Fruit fly (Drosophila melanogaster) whole organism, pupa: ENCODE measurements around the gene CkIIalpha-i3.

Experiments used
- CG12605 ChIP-seq: fragments of 200-800 bp; sonication (Bioruptor generic); IDR thresholded peaks from 2 replicates; pipeline ENCODE4 v1.3.6; 2022; ENCODE audit warnings: missing biosample characterization, missing genetic modification characterization
- EcR ChIP-seq: fragments of 200-800 bp; sonication (Bioruptor generic); optimal IDR thresholded peaks from 3 replicates; lab custom pipeline; 2019; ENCODE audit warnings: missing biosample characterization, missing genetic modification characterization, mild to moderate bottlenecking, moderate library complexity, missing genetic modification reagents

- TF ChIP-seq EcR (no peak), CG12605 (no peak)
Measured at dm6 chr3L:692699-693098, 17.7 kb downstream of the CkIIalpha-i3 start, which contains the start of gene Vti1a.
